Fruit fly (Drosophila melanogaster): ENCODE measurements around the gene sgl.

sgl gene

dm6 chr3L:6967797-6968196 is 3.2 kb upstream of the sgl start, which contains the start of gene CG10064:
Gene CG10064 (minus strand): TSS chr3L:6967897.
- no peak for TF ChIP-seq CG32121 (GFP tag; IDR thresholded peaks at IDR 0.05)
- TF ChIP-seq CG10348 (GFP tag; IDR thresholded peaks at IDR 0.05): no peak
- TF ChIP-seq CG12605 (GFP tag; IDR thresholded peaks at IDR 0.05): no peak
- TF ChIP-seq CG4496 (GFP tag; IDR thresholded peaks at IDR 0.05): no peak
- no peak for TF ChIP-seq CG14655 (GFP tag; optimal IDR thresholded peaks at IDR 0.05)

- TF ChIP-seq CG12605 (GFP tag; IDR thresholded peaks at IDR 0.05) (peak; percentile 63; the same call in 1 of the 2 replicates), CG14655 (GFP tag; optimal IDR thresholded peaks at IDR 0.05) (peak; percentile 87), CG8301 (tag; optimal IDR thresholded peaks at IDR 0.05) (peak; percentile 87), CG10348 (GFP tag; IDR thresholded peaks at IDR 0.05) (no peak), CG15710 (tag; optimal IDR thresholded peaks at IDR 0.05) (peak; percentile 84), CG9948 (tag; optimal IDR thresholded peaks at IDR 0.05) (peak; percentile 92), gl (tag; optimal IDR thresholded peaks at IDR 0.05) (peak; percentile 66), Pif1A (GFP tag; optimal IDR thresholded peaks at IDR 0.05) (peak; percentile 82), Pif1B (GFP tag; optimal IDR thresholded peaks at IDR 0.05) (peak; percentile 57), D1 (tag; optimal IDR thresholded peaks at IDR 0.05) (no peak), CG8159 (tag; optimal IDR thresholded peaks at IDR 0.05) (peak; percentile 84), Ets98B (GFP tag; IDR thresholded peaks at IDR 0.05) (peak; percentile 77), CG17806 (tag; optimal IDR thresholded peaks at IDR 0.05) (peak; percentile 80), CG13204 (GFP tag; optimal IDR thresholded peaks at IDR 0.05) (peak; percentile 66), CG32121 (GFP tag; IDR thresholded peaks at IDR 0.05) (peak; percentile 55; the same call in 1 of the 2 replicates), fd96Ca (GFP tag; IDR thresholded peaks at IDR 0.05) (no peak), rn (GFP tag; IDR thresholded peaks at IDR 0.05) (no peak), Snoo (tag; optimal IDR thresholded peaks at IDR 0.05) (peak; percentile 45), EcR (GFP tag; optimal IDR thresholded peaks at IDR 0.05) (peak; percentile 95), CG34367 (tag; optimal IDR thresholded peaks at IDR 0.05) (peak; percentile 82), CG4496 (GFP tag; IDR thresholded peaks at IDR 0.05) (peak; percentile 71)
These were observed 618 bp downstream of the sgl start for dm6 chr3L:6963792-6964487.

- TF ChIP-seq CG17806 (tag; optimal IDR thresholded peaks at IDR 0.05): no peak
- TF ChIP-seq CG8301 (tag; optimal IDR thresholded peaks at IDR 0.05): no peak
- no peak for TF ChIP-seq CG14655 (GFP tag; optimal IDR thresholded peaks at IDR 0.05)
- TF ChIP-seq CG12605 (GFP tag; IDR thresholded peaks at IDR 0.05): no peak
- TF ChIP-seq CG32121 (GFP tag; IDR thresholded peaks at IDR 0.05): no peak
- no peak for TF ChIP-seq CG34367 (tag; optimal IDR thresholded peaks at IDR 0.05)
These were observed 1.4 kb downstream of the sgl start for dm6 chr3L:6963175-6963574.

- TF ChIP-seq EcR (GFP tag; optimal IDR thresholded peaks at IDR 0.05) (peak; percentile 12), CG34367 (tag; optimal IDR thresholded peaks at IDR 0.05) (no peak)
These were observed 2.5 kb downstream of the sgl start for dm6 chr3L:6961992-6962570.

- TF ChIP-seq rn (GFP tag; IDR thresholded peaks at IDR 0.05) (no peak), CG32121 (GFP tag; IDR thresholded peaks at IDR 0.05) (no peak), Pif1B (GFP tag; optimal IDR thresholded peaks at IDR 0.05) (no peak), CG15710 (tag; optimal IDR thresholded peaks at IDR 0.05) (no peak), D1 (tag; optimal IDR thresholded peaks at IDR 0.05) (no peak), gl (tag; optimal IDR thresholded peaks at IDR 0.05) (no peak), CG10348 (GFP tag; IDR thresholded peaks at IDR 0.05) (no peak), CG8301 (tag; optimal IDR thresholded peaks at IDR 0.05) (no peak), EcR (GFP tag; optimal IDR thresholded peaks at IDR 0.05) (no peak), CG8159 (tag; optimal IDR thresholded peaks at IDR 0.05) (no peak), CG17806 (tag; optimal IDR thresholded peaks at IDR 0.05) (no peak), CG34367 (tag; optimal IDR thresholded peaks at IDR 0.05) (no peak), Pif1A (GFP tag; optimal IDR thresholded peaks at IDR 0.05) (no peak), CG12605 (GFP tag; IDR thresholded peaks at IDR 0.05) (no peak), Snoo (tag; optimal IDR thresholded peaks at IDR 0.05) (no peak), CG14655 (GFP tag; optimal IDR thresholded peaks at IDR 0.05) (no peak), CG9948 (tag; optimal IDR thresholded peaks at IDR 0.05) (no peak), CG4496 (GFP tag; IDR thresholded peaks at IDR 0.05) (no peak), CG13204 (GFP tag; optimal IDR thresholded peaks at IDR 0.05) (no peak), Ets98B (GFP tag; IDR thresholded peaks at IDR 0.05) (no peak)
These were observed 6.7 kb downstream of the sgl start, which contains the start of the genes Uqcc1 and Surf1 for dm6 chr3L:6957753-6958420. Gene Uqcc1 (minus strand): TSS chr3L:6958108. Gene Surf1 (plus strand): TSS chr3L:6958346.

Measured in whole organism, pupa.